Worm (Caenorhabditis elegans): ENCODE data around the gene rpap-2.

- TF ChIP-seq nhr-237 (tag; optimal IDR thresholded peaks at IDR 0.05) (no peak), ztf-11 (tag; optimal IDR thresholded peaks at IDR 0.05) (no peak), lsy-2 (tag; optimal IDR thresholded peaks at IDR 0.05) (no peak), nhr-28 (tag; optimal IDR thresholded peaks at IDR 0.05) (no peak), sem-2 (GFP tag; optimal IDR thresholded peaks at IDR 0.05) (no peak)
Observed at ce11 chrIII:9001491-9001890, 33.7 kb downstream of the rpap-2 start.
